In genomic region chr2L:7154861-7155594, dm6 we compare ENCODE assay signal across 1 fruit fly cellular context.
TF ChIP-seq lines count a peak whose summit lies in the region.

No protein-coding gene starts in this region.

TF ChIP-seq in whole organism, embryonic, 481 proteins besides CTCF, POLR2A, EP300 and RAD21 (continued from another document):
- TF ChIP-seq Oli (tag; optimal IDR thresholded peaks at IDR 0.05; lab: Kevin White, UChicago) (peak; percentile 37), az2 (GFP tag; optimal IDR thresholded peaks at IDR 0.05; lab: Kevin White, UChicago) (peak; percentile 36), Atf3 (GFP tag; optimal IDR thresholded peaks at IDR 0.05; lab: Kevin White, UChicago) (no peak), Rfx (GFP tag; IDR thresholded peaks at IDR 0.05; lab: Robert Waterston, UW) (peak; percentile 46), CG4282 (GFP tag; optimal IDR thresholded peaks at IDR 0.05; lab: Kevin White, UChicago) (no peak), CG16813 (GFP tag; IDR thresholded peaks at IDR 0.05; lab: Robert Waterston, UW; ENCODE audit: partially characterized antibody) (no peak), CG11723 (GFP tag; optimal IDR thresholded peaks at IDR 0.05; lab: Kevin White, UChicago) (no peak), dan (GFP tag; IDR thresholded peaks at IDR 0.05; lab: Robert Waterston, UW) (no peak), CG8388 (GFP tag; optimal IDR thresholded peaks at IDR 0.05; lab: Kevin White, UChicago) (peak; percentile 6), Bteb2 (GFP tag; optimal IDR thresholded peaks at IDR 0.05; lab: Kevin White, UChicago) (no peak), D (optimal IDR thresholded peaks at IDR 0.05; lab: Kevin White, UChicago) (no peak), D (GFP tag; optimal IDR thresholded peaks at IDR 0.05; lab: Kevin White, UChicago) (no peak), CG17328 (GFP tag; IDR thresholded peaks at IDR 0.05; lab: Robert Waterston, UW) (peak; percentile 53), inv (GFP tag; IDR thresholded peaks at IDR 0.05; lab: Robert Waterston, UW; ENCODE audit: partially characterized antibody) (no peak), HLH3B (GFP tag; IDR thresholded peaks at IDR 0.05; lab: Robert Waterston, UW) (peak; percentile 46; the same call in 1 of the 2 replicates), CG17359 (tag; optimal IDR thresholded peaks at IDR 0.05; lab: Kevin White, UChicago) (peak; percentile 23), CG2199 (GFP tag; IDR thresholded peaks at IDR 0.05; lab: Robert Waterston, UW) (no peak), CG6854 (GFP tag; optimal IDR thresholded peaks at IDR 0.05; lab: Kevin White, UChicago) (no peak), pnt (GFP tag; optimal IDR thresholded peaks at IDR 0.05; lab: Kevin White, UChicago) (peak; percentile 19), CG7745 (tag; optimal IDR thresholded peaks at IDR 0.05; lab: Kevin White, UChicago) (no peak), CG30403 (GFP tag; optimal IDR thresholded peaks at IDR 0.05; lab: Kevin White, UChicago) (peak; percentile 41), hb (GFP tag; IDR thresholded peaks at IDR 0.05; lab: Robert Waterston, UW; ENCODE audit: partially characterized antibody) (no peak), emc (GFP tag; optimal IDR thresholded peaks at IDR 0.05; lab: Kevin White, UChicago) (no peak), CG32772 (GFP tag; IDR thresholded peaks at IDR 0.05; lab: Robert Waterston, UW) (no peak), Dbx (GFP tag; IDR thresholded peaks at IDR 0.05; lab: Robert Waterston, UW) (no peak), CG14860 (GFP tag; IDR thresholded peaks at IDR 0.05; lab: Robert Waterston, UW; ENCODE audit: partially characterized antibody) (no peak), so (GFP tag; IDR thresholded peaks at IDR 0.05; lab: Robert Waterston, UW) (no peak), row (GFP tag; IDR thresholded peaks at IDR 0.05; lab: Robert Waterston, UW) (peak; percentile 45), fru (optimal IDR thresholded peaks at IDR 0.05; lab: Kevin White, UChicago) (no peak), CG17186 (GFP tag; optimal IDR thresholded peaks at IDR 0.05; lab: Kevin White, UChicago) (no peak), CG3065 (GFP tag; optimal IDR thresholded peaks at IDR 0.05; lab: Kevin White, UChicago) (no peak), jigr1 (GFP tag; IDR thresholded peaks at IDR 0.05; lab: Robert Waterston, UW) (0 out of 3 replicates have a peak, but pooled peaks have one; percentile 36), BEAF-32 (GFP tag; optimal IDR thresholded peaks at IDR 0.05; lab: Kevin White, UChicago) (no peak), bab2 (GFP tag; optimal IDR thresholded peaks at IDR 0.05; lab: Kevin White, UChicago) (no peak), CG18262 (tag; optimal IDR thresholded peaks at IDR 0.05; lab: Kevin White, UChicago) (peak; percentile 31), Fer1 (GFP tag; optimal IDR thresholded peaks at IDR 0.05; lab: Kevin White, UChicago) (peak; percentile 11), CG2202 (tag; optimal IDR thresholded peaks at IDR 0.05; lab: Kevin White, UChicago) (no peak), lbe (GFP tag; optimal IDR thresholded peaks at IDR 0.05; lab: Kevin White, UChicago) (no peak), stc (GFP tag; IDR thresholded peaks at IDR 0.05; lab: Robert Waterston, UW) (no peak), HLHmδ (GFP tag; optimal IDR thresholded peaks at IDR 0.05; lab: Kevin White, UChicago) (no peak), CG10543 (GFP tag; optimal IDR thresholded peaks at IDR 0.05; lab: Kevin White, UChicago) (no peak), CG1233 (GFP tag; optimal IDR thresholded peaks at IDR 0.05; lab: Kevin White, UChicago) (peak; percentile 21), ash1 (GFP tag; optimal IDR thresholded peaks at IDR 0.05; lab: Kevin White, UChicago) (no peak), CG12391 (tag; optimal IDR thresholded peaks at IDR 0.05; lab: Kevin White, UChicago) (peak; percentile 49), CG18764 (GFP tag; optimal IDR thresholded peaks at IDR 0.05; lab: Kevin White, UChicago) (no peak), h (optimal IDR thresholded peaks at IDR 0.05; lab: Kevin White, UChicago) (no peak), org-1 (GFP tag; optimal IDR thresholded peaks at IDR 0.05; lab: Kevin White, UChicago) (peak; percentile 11), CG6254 (GFP tag; optimal IDR thresholded peaks at IDR 0.05; lab: Kevin White, UChicago) (no peak), luna (GFP tag; optimal IDR thresholded peaks at IDR 0.05; lab: Kevin White, UChicago) (no peak), phol (tag; optimal IDR thresholded peaks at IDR 0.05; lab: Kevin White, UChicago) (peak; percentile 49), Hand (GFP tag; optimal IDR thresholded peaks at IDR 0.05; lab: Kevin White, UChicago) (no peak), CG34376 (GFP tag; optimal IDR thresholded peaks at IDR 0.05; lab: Kevin White, UChicago) (no peak), CG12744 (GFP tag; optimal IDR thresholded peaks at IDR 0.05; lab: Kevin White, UChicago) (no peak), CG8290 (GFP tag; optimal IDR thresholded peaks at IDR 0.05; lab: Kevin White, UChicago) (no peak), CG8290 (tag; optimal IDR thresholded peaks at IDR 0.05; lab: Kevin White, UChicago) (peak in 1 of 2 experiments; percentile 58), Asciz (GFP tag; optimal IDR thresholded peaks at IDR 0.05; lab: Kevin White, UChicago) (peak; percentile 24), danr (GFP tag; IDR thresholded peaks at IDR 0.05; lab: Robert Waterston, UW) (no peak), grn (GFP tag; optimal IDR thresholded peaks at IDR 0.05; lab: Kevin White, UChicago) (no peak), stwl (tag; optimal IDR thresholded peaks at IDR 0.05; lab: Kevin White, UChicago) (no peak), unpg (GFP tag; optimal IDR thresholded peaks at IDR 0.05; lab: Kevin White, UChicago) (peak; percentile 51), Lhr (GFP tag; optimal IDR thresholded peaks at IDR 0.05; lab: Kevin White, UChicago) (no peak), CHES-1-like (GFP tag; optimal IDR thresholded peaks at IDR 0.05; lab: Kevin White, UChicago) (no peak), Dp (GFP tag; optimal IDR thresholded peaks at IDR 0.05; lab: Kevin White, UChicago) (no peak), CG3838 (GFP tag; optimal IDR thresholded peaks at IDR 0.05; lab: Kevin White, UChicago) (no peak), amos (GFP tag; IDR thresholded peaks at IDR 0.05; lab: Robert Waterston, UW; ENCODE audit: partially characterized antibody) (no peak), CG12659 (GFP tag; optimal IDR thresholded peaks at IDR 0.05; lab: Kevin White, UChicago) (peak; percentile 11), CG9609 (GFP tag; optimal IDR thresholded peaks at IDR 0.05; lab: Kevin White, UChicago) (peak; percentile 25), CG1603 (tag; optimal IDR thresholded peaks at IDR 0.05; lab: Kevin White, UChicago) (peak; percentile 75), trem (tag; optimal IDR thresholded peaks at IDR 0.05; lab: Kevin White, UChicago) (no peak), bsh (GFP tag; optimal IDR thresholded peaks at IDR 0.05; lab: Kevin White, UChicago) (peak in 1 of 2 experiments; percentile 52), CG4617 (GFP tag; optimal IDR thresholded peaks at IDR 0.05; lab: Kevin White, UChicago; ENCODE audit: borderline replicate concordance) (no peak), CG3726 (GFP tag; IDR thresholded peaks at IDR 0.05; lab: Robert Waterston, UW) (no peak), Nf-YC (tag; optimal IDR thresholded peaks at IDR 0.05; lab: Kevin White, UChicago) (no peak), CG1792 (GFP tag; optimal IDR thresholded peaks at IDR 0.05; lab: Kevin White, UChicago) (no peak), TFAM (GFP tag; optimal IDR thresholded peaks at IDR 0.05; lab: Kevin White, UChicago) (no peak), chinmo (GFP tag; IDR thresholded peaks at IDR 0.05; lab: Robert Waterston, UW; ENCODE audit: partially characterized antibody) (no peak), yki (optimal IDR thresholded peaks at IDR 0.05; lab: Kevin White, UChicago) (no peak), CG15514 (GFP tag; optimal IDR thresholded peaks at IDR 0.05; lab: Kevin White, UChicago) (peak; percentile 28), CG4707 (GFP tag; optimal IDR thresholded peaks at IDR 0.05; lab: Kevin White, UChicago) (no peak), HmgD (GFP tag; optimal IDR thresholded peaks at IDR 0.05; lab: Kevin White, UChicago) (no peak), CG18476 (GFP tag; optimal IDR thresholded peaks at IDR 0.05; lab: Kevin White, UChicago) (peak; percentile 9), Sry-δ (GFP tag; optimal IDR thresholded peaks at IDR 0.05; lab: Kevin White, UChicago) (peak; percentile 6), abd-A (tag; optimal IDR thresholded peaks at IDR 0.05; lab: Kevin White, UChicago) (no peak), NFAT (GFP tag; IDR thresholded peaks at IDR 0.05; lab: Robert Waterston, UW) (no peak), Med (GFP tag; lab: Kevin White, UChicago) (peak; percentile 84), Abd-B (GFP tag; optimal IDR thresholded peaks at IDR 0.05; lab: Kevin White, UChicago) (no peak), CG2875 (GFP tag; optimal IDR thresholded peaks at IDR 0.05; lab: Kevin White, UChicago) (no peak), CG10147 (GFP tag; optimal IDR thresholded peaks at IDR 0.05; lab: Kevin White, UChicago) (no peak), CG1647 (GFP tag; optimal IDR thresholded peaks at IDR 0.05; lab: Kevin White, UChicago) (peak; percentile 13), Meics (GFP tag; optimal IDR thresholded peaks at IDR 0.05; lab: Kevin White, UChicago) (no peak), CG3281 (GFP tag; optimal IDR thresholded peaks at IDR 0.05; lab: Kevin White, UChicago) (no peak), fd96Cb (tag; optimal IDR thresholded peaks at IDR 0.05; lab: Kevin White, UChicago) (peak; percentile 26), Sry-β (GFP tag; optimal IDR thresholded peaks at IDR 0.05; lab: Kevin White, UChicago) (no peak), CG3407 (GFP tag; optimal IDR thresholded peaks at IDR 0.05; lab: Kevin White, UChicago) (no peak), zen (tag; optimal IDR thresholded peaks at IDR 0.05; lab: Kevin White, UChicago) (peak; percentile 14), Dip3 (GFP tag; optimal IDR thresholded peaks at IDR 0.05; lab: Kevin White, UChicago) (no peak), B-H1 (GFP tag; IDR thresholded peaks at IDR 0.05; lab: Robert Waterston, UW) (no peak), CG17912 (GFP tag; optimal IDR thresholded peaks at IDR 0.05; lab: Kevin White, UChicago) (no peak), CG9727 (GFP tag; optimal IDR thresholded peaks at IDR 0.05; lab: Kevin White, UChicago) (peak; percentile 43), CG16863 (GFP tag; optimal IDR thresholded peaks at IDR 0.05; lab: Kevin White, UChicago) (peak; percentile 29), CG12071 (GFP tag; optimal IDR thresholded peaks at IDR 0.05; lab: Kevin White, UChicago) (no peak), CG7556 (GFP tag; optimal IDR thresholded peaks at IDR 0.05; lab: Kevin White, UChicago) (no peak), Dad (GFP tag; optimal IDR thresholded peaks at IDR 0.05; lab: Kevin White, UChicago) (no peak), eve (GFP tag; optimal IDR thresholded peaks at IDR 0.05; lab: Kevin White, UChicago) (peak in 1 of 2 experiments; percentile 77), jumu (GFP tag; optimal IDR thresholded peaks at IDR 0.05; lab: Kevin White, UChicago) (peak; percentile 25), MTF-1 (GFP tag; optimal IDR thresholded peaks at IDR 0.05; lab: Kevin White, UChicago; ENCODE audit: borderline replicate concordance) (no peak), CG9797 (GFP tag; optimal IDR thresholded peaks at IDR 0.05; lab: Kevin White, UChicago) (no peak), crc (GFP tag; optimal IDR thresholded peaks at IDR 0.05; lab: Kevin White, UChicago) (peak; percentile 31), CG2712 (tag; optimal IDR thresholded peaks at IDR 0.05; lab: Kevin White, UChicago) (peak; percentile 52), insv (GFP tag; optimal IDR thresholded peaks at IDR 0.05; lab: Kevin White, UChicago) (no peak), cg (GFP tag; optimal IDR thresholded peaks at IDR 0.05; lab: Kevin White, UChicago) (no peak), CG11696 (GFP tag; IDR thresholded peaks at IDR 0.05; lab: Robert Waterston, UW) (no peak), CG15011 (GFP tag; optimal IDR thresholded peaks at IDR 0.05; lab: Kevin White, UChicago) (no peak), dmrt99B (tag; optimal IDR thresholded peaks at IDR 0.05; lab: Kevin White, UChicago) (peak; percentile 59), CG8089 (GFP tag; optimal IDR thresholded peaks at IDR 0.05; lab: Kevin White, UChicago) (no peak), CG13123 (GFP tag; optimal IDR thresholded peaks at IDR 0.05; lab: Kevin White, UChicago) (no peak), ftz-f1 (GFP tag; optimal IDR thresholded peaks at IDR 0.05; lab: Kevin White, UChicago) (no peak), ham (GFP tag; IDR thresholded peaks at IDR 0.05; lab: Robert Waterston, UW) (no peak), CG17829 (tag; optimal IDR thresholded peaks at IDR 0.05; lab: Kevin White, UChicago) (no peak), gsb (GFP tag; IDR thresholded peaks at IDR 0.05; lab: Robert Waterston, UW) (no peak), ro (GFP tag; IDR thresholded peaks at IDR 0.05; lab: Robert Waterston, UW) (no peak), CG18011 (GFP tag; optimal IDR thresholded peaks at IDR 0.05; lab: Kevin White, UChicago) (no peak), CG12104 (GFP tag; optimal IDR thresholded peaks at IDR 0.05; lab: Kevin White, UChicago) (no peak), Usf (GFP tag; optimal IDR thresholded peaks at IDR 0.05; lab: Kevin White, UChicago) (no peak), CG16815 (GFP tag; optimal IDR thresholded peaks at IDR 0.05; lab: Kevin White, UChicago) (no peak), CG5180 (GFP tag; optimal IDR thresholded peaks at IDR 0.05; lab: Kevin White, UChicago) (no peak)
TF ChIP-seq in whole organism, embryonic: peak in this region for 136.
